Worm (Caenorhabditis elegans) whole organism, mixed stage, embryonic: Measurements from ENCODE around the gene grwd-1.

Source experiments
- elt-3 ChIP-seq: fragments of 150-350 bp; optimal IDR thresholded peaks from 2 replicates; lab custom pipeline; 2014; ENCODE audit warnings: missing biosample characterization, missing genetic modification characterization
- lsy-2 ChIP-seq: fragments of 150-350 bp; optimal IDR thresholded peaks from 2 replicates; lab custom pipeline; 2014; ENCODE audit warnings: missing biosample characterization, missing genetic modification characterization
- unc-39 ChIP-seq: fragments of 150-350 bp; optimal IDR thresholded peaks from 2 replicates; lab custom pipeline; 2014; ENCODE audit warnings: missing biosample characterization, missing genetic modification characterization

DNA sequence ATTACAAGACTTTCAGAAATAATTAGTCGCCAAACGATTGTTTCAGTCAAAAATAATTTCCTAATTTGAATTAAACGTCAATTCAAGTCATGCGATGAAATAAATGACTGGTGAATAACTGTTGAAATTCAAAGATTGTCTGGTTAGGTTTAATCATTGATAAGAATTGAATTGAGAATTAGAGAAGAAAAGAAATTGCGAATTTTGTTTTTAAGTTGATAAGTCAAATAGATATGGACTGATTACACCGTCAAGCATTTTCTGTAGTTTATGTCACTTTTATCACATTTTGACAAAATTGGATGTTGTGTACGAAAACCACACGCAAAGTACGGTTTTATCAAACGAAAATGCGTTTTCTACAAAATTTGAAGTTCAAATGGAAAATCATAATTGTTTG lies 48.0 kb downstream of the grwd-1 start:
- TF ChIP-seq unc-39 (tag; lab: Kevin White, UChicago) (no peak), elt-3 (tag; lab: Kevin White, UChicago) (no peak), lsy-2 (tag; lab: Kevin White, UChicago) (no peak)
